Fruit fly (Drosophila melanogaster) whole organism: ENCODE results near the gene CG31068.

Source experiments
- CG8478 ChIP-seq: fragments of >200 bp; optimal IDR thresholded peaks from 2 replicates; lab custom pipeline; 2018; ENCODE audit warnings: inconsistent platforms
- Dll ChIP-seq: fragments of >200 bp; optimal IDR thresholded peaks from 2 replicates; lab custom pipeline; 2017
- EcR ChIP-seq, 2 experiments: fragments of >200 bp; optimal IDR thresholded peaks; 2 replicates each; lab custom pipeline; 2017; ENCODE audit warnings: missing biosample characterization in 2 of 2, missing genetic modification characterization in 2 of 2, missing genetic modification reagents in 2 of 2
- pan ChIP-seq: fragments of >200 bp; optimal IDR thresholded peaks from 2 replicates; lab custom pipeline; 2017
- psq ChIP-seq: fragments of >200 bp; optimal IDR thresholded peaks from 2 replicates; lab custom pipeline; 2017
- usp ChIP-seq: fragments of >200 bp; optimal IDR thresholded peaks from 2 replicates; lab custom pipeline; 2017; ENCODE audit warnings: missing biosample characterization, missing genetic modification characterization, mixed read lengths

Gene CG31068

dm6 chr3R:27274533-27275447 lies 41.3 kb downstream of the CG31068 start, which contains the start of gene CG5938:
CG5938 (plus strand) TSS chr3R:27274794.
- no peak for TF ChIP-seq psq
- TF ChIP-seq CG8478 (lab: Kevin White, UChicago): no peak
- TF ChIP-seq pan (lab: Kevin White, UChicago): no peak
- no peak for TF ChIP-seq usp
- no peak for TF ChIP-seq Dll (lab: Kevin White, UChicago)
- no peak for TF ChIP-seq EcR (GFP tag; optimal IDR thresholded peaks at IDR 0.05; lab: Kevin White, UChicago)

dm6 chr3R:27279478-27279877 lies 46.0 kb downstream of the CG31068 start:
- no peak for TF ChIP-seq EcR (GFP tag; optimal IDR thresholded peaks at IDR 0.05; lab: Kevin White, UChicago)
- TF ChIP-seq Dll (lab: Kevin White, UChicago): no peak

dm6 chr3R:27281022-27281810 lies 47.7 kb downstream of the CG31068 start:
- no peak for TF ChIP-seq pan (lab: Kevin White, UChicago)
- peak; percentile 70 for TF ChIP-seq Dll (lab: Kevin White, UChicago)

dm6 chr3R:27281811-27282131 lies 48.3 kb downstream of the CG31068 start:
- no peak for TF ChIP-seq pan (lab: Kevin White, UChicago)
- TF ChIP-seq EcR (GFP tag; optimal IDR thresholded peaks at IDR 0.05; lab: Kevin White, UChicago): no peak
- TF ChIP-seq Dll (lab: Kevin White, UChicago): no peak
- TF ChIP-seq psq: no peak
- TF ChIP-seq usp: no peak
- no peak for TF ChIP-seq CG8478 (lab: Kevin White, UChicago)

- TF ChIP-seq Dll (lab: Kevin White, UChicago) (no peak), EcR (GFP tag; optimal IDR thresholded peaks at IDR 0.05; lab: Kevin White, UChicago) (no peak), pan (lab: Kevin White, UChicago) (no peak), CG8478 (lab: Kevin White, UChicago) (no peak), psq (no peak), usp (no peak)
These were observed 48.8 kb downstream of the CG31068 start, which contains the start of gene mrt for dm6 chr3R:27282286-27282685. mrt (minus strand) TSS chr3R:27282661.

- TF ChIP-seq EcR (GFP tag; optimal IDR thresholded peaks at IDR 0.05; lab: Kevin White, UChicago) (no peak), pan (lab: Kevin White, UChicago) (no peak), psq (no peak), usp (no peak), Dll (lab: Kevin White, UChicago) (no peak), CG8478 (lab: Kevin White, UChicago) (no peak)
These were observed 50.1 kb downstream of the CG31068 start, which contains the start of gene CG3368 for dm6 chr3R:27283645-27284044. CG3368 (plus strand) TSS chr3R:27283780.
